Fruit fly (Drosophila melanogaster): Measurements from ENCODE around the gene CG8100.

dm6 chr3L:14075472-14075871 lies 7.9 kb upstream of the CG8100 start, which contains the start of gene btl:
- TF ChIP-seq kay (GFP tag; ENCODE audit: borderline replicate concordance) (no peak), CG12768 (GFP tag; optimal IDR thresholded peaks at IDR 0.05) (no peak), CG33017 (tag; optimal IDR thresholded peaks at IDR 0.05) (no peak)

All from whole organism, adult.